Fruit fly (Drosophila melanogaster): Measurements from ENCODE around the gene CG34367.

The CG34367 gene

DNA sequence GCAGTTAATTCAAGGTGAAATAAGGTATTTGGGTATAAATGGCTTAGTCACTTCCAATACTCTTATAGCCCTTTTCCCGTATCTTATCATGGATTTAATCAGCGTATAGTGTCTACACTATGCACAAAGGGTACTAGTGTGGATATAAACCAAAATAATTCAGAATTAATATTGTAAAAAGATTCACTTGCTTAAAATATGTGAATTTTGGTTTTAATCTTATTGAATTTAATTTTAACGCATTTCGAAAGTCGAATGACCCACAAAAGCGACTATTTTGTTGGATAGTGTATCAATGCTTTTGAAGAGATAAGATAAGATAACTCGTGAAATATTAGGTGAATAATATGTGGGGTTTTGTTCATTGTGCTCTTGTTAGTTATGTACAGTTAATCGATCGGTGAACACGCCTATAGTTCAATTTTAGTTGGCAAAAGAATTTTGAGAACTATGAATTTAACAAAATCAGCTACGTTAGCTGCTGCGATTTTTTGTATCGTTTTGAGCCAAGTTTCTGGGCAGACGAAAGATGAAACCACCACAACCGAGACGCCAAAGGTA lies 28.3 kb upstream of the CG34367 start, which contains the start of gene CG5096 (continued):
- TF ChIP-seq Camta (GFP tag; optimal IDR thresholded peaks at IDR 0.05) (peak; percentile 78), CG6689 (GFP tag; IDR thresholded peaks at IDR 0.05) (peak; percentile 89), zf30C (GFP tag; optimal IDR thresholded peaks at IDR 0.05) (no peak), Hr3 (GFP tag; optimal IDR thresholded peaks at IDR 0.05) (peak; percentile 79), CG9797 (GFP tag; optimal IDR thresholded peaks at IDR 0.05) (no peak), D (optimal IDR thresholded peaks at IDR 0.05) (no peak), D (GFP tag; optimal IDR thresholded peaks at IDR 0.05) (peak; percentile 64), CG34422 (GFP tag; IDR thresholded peaks at IDR 0.05) (peak; percentile 91), CG15269 (tag; optimal IDR thresholded peaks at IDR 0.05) (peak; percentile 95), Vsx1 (GFP tag; optimal IDR thresholded peaks at IDR 0.05) (peak; percentile 67), CG4360 (GFP tag; IDR thresholded peaks at IDR 0.05) (peak; percentile 62), en (GFP tag; optimal IDR thresholded peaks at IDR 0.05) (peak; percentile 72), Dll (GFP tag; IDR thresholded peaks at IDR 0.05; ENCODE audit: partially characterized antibody) (no peak), Sox100B (GFP tag; optimal IDR thresholded peaks at IDR 0.05) (peak; percentile 83), Gug (GFP tag; IDR thresholded peaks at IDR 0.05) (no peak), CG13424 (tag; optimal IDR thresholded peaks at IDR 0.05) (peak; percentile 93), Stat92E (GFP tag; optimal IDR thresholded peaks at IDR 0.05) (no peak), NFAT (GFP tag; IDR thresholded peaks at IDR 0.05) (no peak; the same call in 1 of the 2 replicates), CG13123 (GFP tag; optimal IDR thresholded peaks at IDR 0.05) (peak; percentile 71), luna (GFP tag; optimal IDR thresholded peaks at IDR 0.05) (peak; percentile 45), Ada2b (GFP tag; IDR thresholded peaks at IDR 0.05) (peak; percentile 89), lola (GFP tag; optimal IDR thresholded peaks at IDR 0.05) (peak in 1 of 3 experiments; percentile 58), schlank (tag; optimal IDR thresholded peaks at IDR 0.05) (peak; percentile 84), slp2 (GFP tag; optimal IDR thresholded peaks at IDR 0.05) (peak; percentile 47), chif (GFP tag; optimal IDR thresholded peaks at IDR 0.05) (peak; percentile 62 to 64), ro (GFP tag; IDR thresholded peaks at IDR 0.05) (peak; percentile 39; the same call in 1 of the 2 replicates), Oli (tag; optimal IDR thresholded peaks at IDR 0.05) (peak; percentile 86), nerfin-2 (GFP tag; IDR thresholded peaks at IDR 0.05; ENCODE audit: partially characterized antibody) (no peak), CG11093 (GFP tag; IDR thresholded peaks at IDR 0.05) (peak; percentile 65; the same call in 1 of the 3 replicates), Jarid2 (GFP tag; optimal IDR thresholded peaks at IDR 0.05) (no peak), Drgx (GFP tag; IDR thresholded peaks at IDR 0.05) (peak; percentile 45; the same call in 1 of the 2 replicates), CG11247 (GFP tag; IDR thresholded peaks at IDR 0.05) (no peak; the same call in 1 of the 2 replicates), wek (GFP tag; optimal IDR thresholded peaks at IDR 0.05) (peak; percentile 48), ap (GFP tag; IDR thresholded peaks at IDR 0.05) (peak; percentile 84), stwl (tag; optimal IDR thresholded peaks at IDR 0.05) (no peak), NfI (GFP tag; optimal IDR thresholded peaks at IDR 0.05) (peak; percentile 89), kah (GFP tag; optimal IDR thresholded peaks at IDR 0.05) (peak; percentile 67), lilli (GFP tag; optimal IDR thresholded peaks at IDR 0.05) (peak; percentile 93), CG14667 (GFP tag; IDR thresholded peaks at IDR 0.05) (no peak; the same call in 1 of the 2 replicates), lov (optimal IDR thresholded peaks at IDR 0.05) (no peak), lov (GFP tag; IDR thresholded peaks at IDR 0.05) (peak; percentile 67; the same call in 1 of the 3 replicates), CG6683 (GFP tag; optimal IDR thresholded peaks at IDR 0.05) (peak; percentile 82), nau (GFP tag; optimal IDR thresholded peaks at IDR 0.05) (peak; percentile 84), Sry-β (GFP tag; optimal IDR thresholded peaks at IDR 0.05) (peak; percentile 22), CG8944 (GFP tag; optimal IDR thresholded peaks at IDR 0.05) (peak; percentile 43), CG2199 (GFP tag; IDR thresholded peaks at IDR 0.05) (peak; percentile 70; the same call in 1 of the 3 replicates), Adf1 (GFP tag; IDR thresholded peaks at IDR 0.05) (peak; percentile 76)

All from whole organism, embryonic.